Worm (Caenorhabditis elegans) whole organism, midembryonic: Measurements from ENCODE around the gene ttr-34.

Experiments used
- T22C8.4 ChIP-seq: fragments of 200-800 bp; sonication (Bioruptor generic); IDR thresholded peaks from 2 replicates; pipeline ENCODE4 v1.3.6; 2022; ENCODE audit warnings: missing genetic modification characterization, missing compliant biosample characterization
- cog-1 ChIP-seq: sonication (generic microtip); optimal IDR thresholded peaks from 2 replicates; lab custom pipeline; 2016; ENCODE audit warnings: missing genetic modification characterization, missing compliant biosample characterization
- flt-1 ChIP-seq: fragments of 200-800 bp; sonication (Bioruptor generic); IDR thresholded peaks from 2 replicates; pipeline ENCODE4 v1.3.6; 2022; ENCODE audit warnings: missing genetic modification characterization, missing compliant biosample characterization
- klf-2 ChIP-seq: fragments of 200-800 bp; sonication (Bioruptor generic); conservative IDR thresholded peaks from 2 replicates; pipeline ENCODE4 v1.3.6; 2022; ENCODE audit warnings: missing genetic modification reagents, missing genetic modification characterization, missing compliant biosample characterization
- med-1 ChIP-seq: sonication (generic microtip); optimal IDR thresholded peaks from 2 replicates; lab custom pipeline; 2017; ENCODE audit warnings: missing genetic modification characterization, mild to moderate bottlenecking, missing compliant biosample characterization, antibody characterized with exemption, missing genetic modification reagents; ENCODE audit not compliant: insufficient read depth
- ref-1 ChIP-seq: fragments of 200-800 bp; sonication (Bioruptor generic); conservative IDR thresholded peaks from 2 replicates; pipeline ENCODE4 v1.3.6; 2022; ENCODE audit warnings: missing genetic modification reagents, missing genetic modification characterization, missing compliant biosample characterization
- tab-1 ChIP-seq: fragments of 200-800 bp; sonication (Bioruptor generic); IDR thresholded peaks from 2 replicates; pipeline ENCODE4 v1.3.6; 2022; ENCODE audit warnings: missing genetic modification characterization, missing compliant biosample characterization
- ztf-23 ChIP-seq: fragments of 200-800 bp; sonication (Bioruptor generic); IDR thresholded peaks from 2 replicates; pipeline ENCODE4 v1.3.6; 2022; ENCODE audit warnings: missing genetic modification reagents, missing genetic modification characterization, missing compliant biosample characterization
- ztf-29 ChIP-seq: fragments of 200-800 bp; sonication (Bioruptor generic); IDR thresholded peaks from 2 replicates; pipeline ENCODE4 v1.3.6; 2022; ENCODE audit warnings: missing genetic modification reagents, missing genetic modification characterization, missing compliant biosample characterization

DNA sequence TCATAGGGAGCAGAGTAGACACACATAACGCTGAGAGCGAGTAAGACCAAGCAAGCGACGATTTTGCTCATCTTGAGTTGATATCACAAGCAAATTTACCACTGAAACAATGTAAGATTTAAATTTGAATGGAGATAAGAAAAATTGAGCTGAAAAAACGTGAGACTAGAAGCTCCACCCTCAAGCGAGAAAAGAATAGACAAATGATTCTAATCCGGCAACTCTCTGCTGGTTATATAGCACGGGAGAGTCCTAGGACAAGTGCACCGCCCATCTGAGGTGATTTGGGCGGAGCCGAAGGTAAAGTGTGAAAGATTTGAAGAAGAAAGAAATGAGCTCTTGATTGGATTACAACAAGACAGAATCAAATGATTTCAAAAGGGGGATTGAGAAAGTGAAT is 38.8 kb downstream of the ttr-34 start, which contains the start of gene nlp-3:
- TF ChIP-seq klf-2 (GFP tag; lab: Robert Waterston, UW) (no peak), T22C8.4 (GFP tag; lab: Robert Waterston, UW) (no peak), cog-1 (tag; lab: Kevin White, UChicago) (no peak), flt-1 (GFP tag; lab: Robert Waterston, UW) (no peak), med-1 (GFP tag; lab: Kevin White, UChicago) (no peak), ztf-23 (GFP tag; lab: Robert Waterston, UW) (no peak), tab-1 (GFP tag; lab: Robert Waterston, UW) (no peak), ref-1 (GFP tag; lab: Robert Waterston, UW) (no peak), ztf-29 (GFP tag; lab: Robert Waterston, UW) (no peak)
